Fruit fly (Drosophila melanogaster) whole organism, pupa: ENCODE data around the gene RpL8.

Experiments used
- CG10348 ChIP-seq: fragments of 200-800 bp; sonication (Bioruptor generic); IDR thresholded peaks from 2 replicates; pipeline ENCODE4 v1.3.6; 2022; ENCODE audit warnings: missing biosample characterization, missing genetic modification characterization
- CG14655 ChIP-seq: fragments of 200-800 bp; sonication (Bioruptor generic); optimal IDR thresholded peaks from 3 replicates; lab custom pipeline; 2017; ENCODE audit warnings: mild to moderate bottlenecking, missing biosample characterization, missing genetic modification reagents, missing genetic modification characterization
- CG34367 ChIP-seq: fragments of 200-800 bp; sonication (Bioruptor generic); optimal IDR thresholded peaks from 2 replicates; lab custom pipeline; 2018; ENCODE audit warnings: missing biosample characterization, mild to moderate bottlenecking, missing genetic modification characterization
- Snoo ChIP-seq: fragments of 200-800 bp; sonication (Bioruptor generic); optimal IDR thresholded peaks from 3 replicates; lab custom pipeline; 2017; ENCODE audit warnings: missing biosample characterization, mild to moderate bottlenecking, missing genetic modification characterization, inconsistent platforms

DNA sequence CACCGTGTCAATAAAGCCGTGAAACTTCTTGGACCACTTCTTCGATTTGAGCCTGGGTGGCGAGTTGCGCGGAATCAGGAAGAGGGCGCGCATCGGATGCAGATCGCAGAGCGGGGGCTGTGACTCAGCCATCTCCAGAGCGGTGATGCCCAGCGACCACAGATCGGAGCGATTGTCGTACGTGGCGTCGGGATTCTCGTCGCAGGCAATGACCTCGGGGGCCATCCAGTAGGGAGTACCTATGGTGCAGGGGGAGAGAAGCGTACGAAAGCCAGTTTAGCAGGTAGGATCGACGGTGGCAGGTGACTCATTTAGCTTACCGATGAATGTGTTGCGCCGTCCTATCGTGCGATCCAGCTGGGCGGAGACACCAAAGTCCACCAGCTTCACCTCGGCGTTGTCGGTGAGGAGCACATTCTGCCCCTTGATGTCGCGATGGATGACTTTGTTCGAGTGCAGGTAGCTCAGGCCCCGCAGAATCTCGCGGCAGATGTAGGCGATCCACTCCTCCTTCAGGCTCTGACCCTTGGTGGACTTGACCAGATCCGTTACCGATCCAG is 20.1 kb upstream of the RpL8 start:
- TF ChIP-seq CG14655 (GFP tag; lab: Kevin White, UChicago) (no peak), CG10348 (no peak), Snoo (no peak), CG34367 (no peak)
